Fruit fly (Drosophila melanogaster): ENCODE data around the gene Clbn.

- TF ChIP-seq EcR (GFP tag; optimal IDR thresholded peaks at IDR 0.05) (no peak), Snoo (tag; optimal IDR thresholded peaks at IDR 0.05) (no peak), CG4496 (GFP tag; IDR thresholded peaks at IDR 0.05) (no peak; the same call in 2 of the 3 replicates)
These were observed 10.5 kb downstream of the Clbn start, which contains the start of gene danr for dm6 chr3R:25137565-25138367.

Measured in whole organism, pupa.